Fruit fly (Drosophila melanogaster) whole organism, embryonic: ENCODE measurements around the gene CG14154.

Source experiments
- Asciz ChIP-seq: fragments of 200-800 bp; sonication (Bioruptor generic); optimal IDR thresholded peaks from 2 replicates; lab custom pipeline; 2017; ENCODE audit warnings: missing biosample characterization, mild to moderate bottlenecking, missing genetic modification characterization, missing genetic modification reagents
- Bteb2 ChIP-seq: fragments of 200-800 bp; sonication (Bioruptor generic); optimal IDR thresholded peaks from 2 replicates; lab custom pipeline; 2016; ENCODE audit warnings: missing biosample characterization, missing genetic modification characterization
- CG10543 ChIP-seq: fragments of 200-800 bp; sonication (Bioruptor generic); optimal IDR thresholded peaks from 3 replicates; lab custom pipeline; 2017; ENCODE audit warnings: missing biosample characterization, mild to moderate bottlenecking, missing genetic modification characterization, moderate library complexity
- CG12071 ChIP-seq: fragments of 200-800 bp; sonication (Bioruptor generic); optimal IDR thresholded peaks from 3 replicates; lab custom pipeline; 2018; ENCODE audit warnings: missing biosample characterization, mild to moderate bottlenecking, missing genetic modification characterization
- CG12744 ChIP-seq: fragments of 200-800 bp; sonication (Bioruptor generic); optimal IDR thresholded peaks from 2 replicates; lab custom pipeline; 2016; ENCODE audit warnings: missing biosample characterization, missing genetic modification characterization
- CG13424 ChIP-seq: fragments of 200-800 bp; sonication (Bioruptor generic); optimal IDR thresholded peaks from 2 replicates; lab custom pipeline; 2019; ENCODE audit warnings: missing biosample characterization, mild to moderate bottlenecking, missing genetic modification characterization, moderate library complexity
- CG14014 ChIP-seq: fragments of 200-800 bp; sonication (Bioruptor generic); IDR thresholded peaks from 2 replicates; pipeline ENCODE4 v1.3.6; 2022; ENCODE audit warnings: missing biosample characterization, missing genetic modification characterization
- CG14667 ChIP-seq: fragments of 200-800 bp; sonication (Bioruptor generic); IDR thresholded peaks from 2 replicates; pipeline ENCODE4 v1.3.6; 2022; ENCODE audit warnings: missing biosample characterization, missing genetic modification characterization
- CG14965 ChIP-seq: fragments of 200-800 bp; sonication (Bioruptor generic); optimal IDR thresholded peaks from 2 replicates; lab custom pipeline; 2016; ENCODE audit warnings: missing biosample characterization, missing genetic modification characterization, borderline replicate concordance
- CG15479 ChIP-seq: fragments of 200-800 bp; sonication (Bioruptor generic); optimal IDR thresholded peaks from 3 replicates; lab custom pipeline; 2019; ENCODE audit warnings: missing biosample characterization, mild to moderate bottlenecking, missing genetic modification characterization, moderate library complexity
- CG15696 ChIP-seq: fragments of 200-800 bp; sonication (Bioruptor generic); optimal IDR thresholded peaks from 2 replicates; lab custom pipeline; 2019; ENCODE audit warnings: missing biosample characterization, mild to moderate bottlenecking, missing genetic modification characterization, moderate library complexity
- CG17361 ChIP-seq: fragments of 200-800 bp; sonication (Bioruptor generic); IDR thresholded peaks from 3 replicates; pipeline ENCODE4 v1.3.6; 2022; ENCODE audit warnings: missing biosample characterization, missing genetic modification characterization
- CG17829 ChIP-seq: fragments of 200-800 bp; optimal IDR thresholded peaks from 2 replicates; lab custom pipeline; 2019; ENCODE audit warnings: missing biosample characterization, mild to moderate bottlenecking, missing genetic modification characterization, moderate library complexity
- CG18011 ChIP-seq: fragments of 200-800 bp; sonication (Bioruptor generic); optimal IDR thresholded peaks from 2 replicates; lab custom pipeline; 2017; ENCODE audit warnings: missing biosample characterization, missing genetic modification characterization, mild to moderate bottlenecking, moderate library complexity, missing genotype
- CG18262 ChIP-seq: fragments of 200-800 bp; optimal IDR thresholded peaks from 3 replicates; lab custom pipeline; 2019; ENCODE audit warnings: missing biosample characterization, mild to moderate bottlenecking, missing genetic modification characterization, moderate library complexity
- CG18599 ChIP-seq: fragments of 200-800 bp; sonication (Bioruptor generic); optimal IDR thresholded peaks from 3 replicates; lab custom pipeline; 2017; ENCODE audit warnings: missing biosample characterization, missing genetic modification characterization, mild to moderate bottlenecking, moderate library complexity, missing genetic modification reagents
- CG3847 ChIP-seq: fragments of 200-800 bp; sonication (Bioruptor generic); IDR thresholded peaks from 2 replicates; pipeline ENCODE4 v1.3.6; 2022; ENCODE audit warnings: missing biosample characterization, missing genetic modification characterization
- CG6254 ChIP-seq: fragments of 200-800 bp; sonication (Bioruptor generic); optimal IDR thresholded peaks from 3 replicates; lab custom pipeline; 2017; ENCODE audit warnings: mild to moderate bottlenecking, missing biosample characterization, missing genetic modification reagents, missing genetic modification characterization
- CG8765 ChIP-seq: fragments of 200-800 bp; sonication (Bioruptor generic); IDR thresholded peaks from 2 replicates; pipeline ENCODE4 v1.3.6; 2022; ENCODE audit warnings: missing biosample characterization, missing genetic modification characterization
- Dek ChIP-seq: fragments of 200-800 bp; sonication (Bioruptor generic); optimal IDR thresholded peaks from 3 replicates; lab custom pipeline; 2019; ENCODE audit warnings: missing biosample characterization, mild to moderate bottlenecking, missing genetic modification characterization, moderate library complexity
- H15 ChIP-seq: fragments of 200-800 bp; sonication (Bioruptor generic); IDR thresholded peaks from 3 replicates; pipeline ENCODE4 v1.3.6; 2022; ENCODE audit warnings: missing biosample characterization, missing genetic modification characterization
- HLH3B ChIP-seq: fragments of 200-800 bp; sonication (Bioruptor generic); IDR thresholded peaks from 2 replicates; pipeline ENCODE4 v1.3.6; 2022; ENCODE audit warnings: missing biosample characterization, missing genetic modification characterization
- HLHmδ ChIP-seq: fragments of 200-800 bp; sonication (Bioruptor generic); optimal IDR thresholded peaks from 2 replicates; lab custom pipeline; 2018; ENCODE audit warnings: missing biosample characterization, mild to moderate bottlenecking, missing genetic modification characterization, moderate library complexity
- Hr39 ChIP-seq: fragments of >200 bp; optimal IDR thresholded peaks from 2 replicates; lab custom pipeline; 2017
- Med ChIP-seq: fragments of 200-800 bp; sonication (Bioruptor generic); peaks from one replicate; lab custom pipeline; 2016; ENCODE audit warnings: missing biosample characterization, missing genetic modification characterization, mild to moderate bottlenecking, inconsistent platforms, moderate library complexity
- NFAT ChIP-seq: fragments of 200-800 bp; sonication (Bioruptor generic); IDR thresholded peaks from 2 replicates; pipeline ENCODE4 v1.3.6; 2022; ENCODE audit warnings: missing biosample characterization, missing genetic modification characterization
- Nf-YC ChIP-seq: fragments of 200-800 bp; optimal IDR thresholded peaks from 3 replicates; lab custom pipeline; 2019; ENCODE audit warnings: missing biosample characterization, mild to moderate bottlenecking, missing genetic modification characterization, moderate library complexity
- Sin3A ChIP-seq: fragments of >200 bp; optimal IDR thresholded peaks from 2 replicates; lab custom pipeline; 2018
- Sry-β ChIP-seq: fragments of 200-800 bp; sonication (Bioruptor generic); optimal IDR thresholded peaks from 2 replicates; lab custom pipeline; 2018; ENCODE audit warnings: missing biosample characterization, mild to moderate bottlenecking, missing genetic modification characterization, moderate library complexity
- Ssrp ChIP-seq: fragments of 200-800 bp; sonication (Bioruptor generic); optimal IDR thresholded peaks from 2 replicates; lab custom pipeline; 2018; ENCODE audit warnings: missing biosample characterization, mild to moderate bottlenecking, missing genetic modification characterization, moderate library complexity
- Taf1 ChIP-seq: fragments of 200-800 bp; sonication (Bioruptor generic); IDR thresholded peaks from 2 replicates; pipeline ENCODE4 v1.3.6; 2022; ENCODE audit warnings: missing biosample characterization, missing genetic modification characterization
- ab ChIP-seq: fragments of 200-800 bp; sonication (Bioruptor generic); optimal IDR thresholded peaks from 2 replicates; lab custom pipeline; 2016; ENCODE audit warnings: missing biosample characterization, missing genetic modification characterization
- aop ChIP-seq: fragments of 200-800 bp; sonication (Bioruptor generic); IDR thresholded peaks from 2 replicates; pipeline ENCODE4 v1.3.6; 2022; ENCODE audit warnings: missing biosample characterization, missing genetic modification characterization
- bbx ChIP-seq: fragments of 200-800 bp; sonication (Bioruptor generic); IDR thresholded peaks from 2 replicates; pipeline ENCODE4 v1.3.6; 2022; ENCODE audit warnings: missing biosample characterization, missing genetic modification characterization; ENCODE audit not compliant: partially characterized antibody
- chinmo ChIP-seq: fragments of 200-800 bp; sonication (Bioruptor generic); IDR thresholded peaks from 4 replicates; pipeline ENCODE4 v1.3.6; 2022; ENCODE audit warnings: missing biosample characterization, missing genetic modification characterization; ENCODE audit not compliant: partially characterized antibody
- dm ChIP-seq: fragments of 200-800 bp; sonication (Bioruptor generic); optimal IDR thresholded peaks from 3 replicates; lab custom pipeline; 2016; ENCODE audit warnings: missing biosample characterization, missing genetic modification characterization
- dmrt11E ChIP-seq: fragments of 200-800 bp; sonication (Bioruptor generic); optimal IDR thresholded peaks from 3 replicates; lab custom pipeline; 2018; ENCODE audit warnings: missing biosample characterization, mild to moderate bottlenecking, missing genetic modification characterization, moderate library complexity
- gem ChIP-seq: fragments of 200-800 bp; sonication (Bioruptor generic); optimal IDR thresholded peaks from 2 replicates; lab custom pipeline; 2019; ENCODE audit warnings: missing biosample characterization, mild to moderate bottlenecking, missing genetic modification characterization, moderate library complexity
- gt ChIP-seq: fragments of 200-800 bp; sonication (Bioruptor generic); IDR thresholded peaks from 2 replicates; pipeline ENCODE4 v1.3.6; 2022; ENCODE audit warnings: missing biosample characterization, missing genetic modification characterization
- hb ChIP-seq: fragments of 200-800 bp; sonication (Bioruptor generic); IDR thresholded peaks from 3 replicates; pipeline ENCODE4 v1.3.6; 2022; ENCODE audit warnings: missing biosample characterization, missing genetic modification characterization; ENCODE audit not compliant: partially characterized antibody
- hth ChIP-seq: fragments of >200 bp; optimal IDR thresholded peaks from 2 replicates; lab custom pipeline; 2017; ENCODE audit warnings: inconsistent platforms
- jumu ChIP-seq: fragments of 200-800 bp; sonication (Bioruptor generic); optimal IDR thresholded peaks from 3 replicates; lab custom pipeline; 2016; ENCODE audit warnings: missing biosample characterization, missing genetic modification characterization
- kah ChIP-seq: fragments of 200-800 bp; sonication (Bioruptor generic); optimal IDR thresholded peaks from 2 replicates; lab custom pipeline; 2018; ENCODE audit warnings: missing biosample characterization, mild to moderate bottlenecking, missing genetic modification characterization
- pita ChIP-seq: fragments of 200-800 bp; sonication (Bioruptor generic); optimal IDR thresholded peaks from 2 replicates; lab custom pipeline; 2017; ENCODE audit warnings: missing biosample characterization, mild to moderate bottlenecking, missing genetic modification characterization
- scrt ChIP-seq: fragments of 200-800 bp; sonication (Bioruptor generic); optimal IDR thresholded peaks from 2 replicates; lab custom pipeline; 2018; ENCODE audit warnings: missing biosample characterization, mild to moderate bottlenecking, missing genetic modification characterization, moderate library complexity
- shn ChIP-seq: fragments of 200-800 bp; sonication (Bioruptor generic); optimal IDR thresholded peaks from 3 replicates; lab custom pipeline; 2016; ENCODE audit warnings: missing biosample characterization, missing genetic modification characterization
- sima ChIP-seq: fragments of 200-800 bp; sonication (Bioruptor generic); optimal IDR thresholded peaks from 2 replicates; lab custom pipeline; 2016; ENCODE audit warnings: missing biosample characterization, missing genetic modification characterization
- slbo ChIP-seq: fragments of 200-800 bp; sonication (Bioruptor generic); IDR thresholded peaks from 2 replicates; pipeline ENCODE4 v1.3.6; 2022; ENCODE audit warnings: missing biosample characterization, missing genetic modification characterization
- so ChIP-seq: fragments of 200-800 bp; sonication (Bioruptor generic); IDR thresholded peaks from 3 replicates; pipeline ENCODE4 v1.3.6; 2022; ENCODE audit warnings: missing biosample characterization, missing genetic modification characterization
- stc ChIP-seq: fragments of 200-800 bp; sonication (Bioruptor generic); IDR thresholded peaks from 2 replicates; pipeline ENCODE4 v1.3.6; 2022; ENCODE audit warnings: missing biosample characterization, missing genetic modification characterization
- ttk ChIP-seq: fragments of 200-800 bp; sonication (Bioruptor generic); IDR thresholded peaks from 2 replicates; pipeline ENCODE4 v2.1.2; 2022; ENCODE audit warnings: missing biosample characterization, missing genetic modification characterization
- zfh1 ChIP-seq: fragments of 200-800 bp; sonication (Bioruptor generic); IDR thresholded peaks from 3 replicates; pipeline ENCODE4 v1.3.6; 2022; ENCODE audit warnings: missing biosample characterization, missing genetic modification characterization

Gene CG14154

DNA sequence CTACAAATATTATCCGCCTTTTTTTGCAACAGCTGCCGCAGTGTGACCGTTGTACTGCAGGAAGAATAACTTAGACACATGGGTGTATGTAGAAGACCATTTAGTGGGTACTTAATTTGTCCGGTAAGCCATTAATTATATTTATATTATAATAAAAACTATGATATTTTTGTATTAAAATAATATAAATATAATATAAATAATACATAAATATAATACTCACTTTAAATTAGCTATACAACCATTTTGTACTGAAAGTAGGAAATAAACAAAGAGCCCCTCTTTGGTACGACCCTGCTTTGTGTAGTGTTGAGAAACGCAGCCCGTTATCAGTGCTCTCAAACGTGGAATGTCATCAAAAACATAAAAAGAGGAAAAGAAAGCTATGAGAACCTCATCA is 3.9 kb upstream of the CG14154 start, which contains the start of gene Cnep1r2 (continued):
- TF ChIP-seq HLHmδ (GFP tag; lab: Kevin White, UChicago) = no peak
- TF ChIP-seq jumu (GFP tag; lab: Kevin White, UChicago) = peak; percentile 53
- peak; percentile 95 for TF ChIP-seq stc (GFP tag; lab: Robert Waterston, UW)
- TF ChIP-seq HLH3B (GFP tag; lab: Robert Waterston, UW) = peak; percentile 95
- TF ChIP-seq dm (GFP tag; lab: Kevin White, UChicago) = peak; percentile 1
- peak; percentile 40 for TF ChIP-seq Bteb2 (GFP tag; lab: Kevin White, UChicago)
- peak; percentile 87 for TF ChIP-seq Taf1
- peak; percentile 99 for TF ChIP-seq gem (tag; lab: Kevin White, UChicago)
- peak; percentile 96 for TF ChIP-seq zfh1 (GFP tag; lab: Robert Waterston, UW)
- no peak for TF ChIP-seq CG12744 (GFP tag; lab: Kevin White, UChicago)
- no peak for TF ChIP-seq hth
- peak; percentile 98 for TF ChIP-seq CG13424 (tag; lab: Kevin White, UChicago)
- TF ChIP-seq Ssrp (tag; lab: Kevin White, UChicago) = peak; percentile 98
- TF ChIP-seq chinmo (GFP tag; lab: Robert Waterston, UW) = no peak
- no peak for TF ChIP-seq hb (GFP tag; lab: Robert Waterston, UW)
- TF ChIP-seq Sry-β (GFP tag; lab: Kevin White, UChicago) = peak; percentile 65
- peak; percentile 91 for TF ChIP-seq Nf-YC (tag; lab: Kevin White, UChicago)
- peak; percentile 75 for TF ChIP-seq CG18011 (GFP tag; lab: Kevin White, UChicago)
- peak; percentile 57 for TF ChIP-seq CG12071
- peak; percentile 96 for TF ChIP-seq CG18599
- TF ChIP-seq aop (GFP tag; lab: Robert Waterston, UW) = no peak; the same call in 1 of the 2 replicates
- TF ChIP-seq Sin3A = no peak
- TF ChIP-seq CG17829 (tag; lab: Kevin White, UChicago) = peak; percentile 98
- TF ChIP-seq CG8765 (GFP tag; lab: Robert Waterston, UW) = peak; percentile 89
- peak; percentile 95 for TF ChIP-seq CG14014 (GFP tag; lab: Robert Waterston, UW)
- no peak for TF ChIP-seq pita (GFP tag; lab: Kevin White, UChicago)
- TF ChIP-seq CG15696 (tag; lab: Kevin White, UChicago) = peak; percentile 98
- TF ChIP-seq shn = peak; percentile 59
- no peak for TF ChIP-seq CG14965 (GFP tag; lab: Kevin White, UChicago)
- TF ChIP-seq Dek (tag; lab: Kevin White, UChicago) = peak; percentile 96
- peak; percentile 93 for TF ChIP-seq H15 (GFP tag; lab: Robert Waterston, UW)
- TF ChIP-seq ab (GFP tag; lab: Kevin White, UChicago) = peak; percentile 60
- peak; percentile 95 for TF ChIP-seq CG14667
- TF ChIP-seq CG10543 (GFP tag; lab: Kevin White, UChicago) = peak; percentile 97
- peak; percentile 90 for TF ChIP-seq Asciz (GFP tag; lab: Kevin White, UChicago)
- peak; percentile 95 for TF ChIP-seq ttk (GFP tag; lab: Robert Waterston, UW)
- peak; percentile 75 for TF ChIP-seq CG15479 (GFP tag; lab: Kevin White, UChicago)
- peak; percentile 98 for TF ChIP-seq slbo (GFP tag; lab: Robert Waterston, UW)
- peak; percentile 90 for TF ChIP-seq Med (GFP tag; lab: Kevin White, UChicago)
- TF ChIP-seq dmrt11E (tag; lab: Kevin White, UChicago) = peak; percentile 98
- TF ChIP-seq CG6254 (GFP tag; lab: Kevin White, UChicago) = peak; percentile 88
- peak; percentile 98 for TF ChIP-seq CG17361 (GFP tag; lab: Robert Waterston, UW)
- TF ChIP-seq CG18262 = peak; percentile 98
- TF ChIP-seq NFAT (GFP tag; lab: Robert Waterston, UW) = peak; percentile 95
- TF ChIP-seq bbx (GFP tag; lab: Robert Waterston, UW) = 0 out of 2 replicates have a peak, but pooled peaks have one; percentile 20
- TF ChIP-seq Hr39 = no peak
- TF ChIP-seq sima (GFP tag; lab: Kevin White, UChicago) = no peak
- TF ChIP-seq CG3847 = peak; percentile 98
- TF ChIP-seq so (GFP tag; lab: Robert Waterston, UW) = peak; percentile 93
- TF ChIP-seq gt (GFP tag; lab: Robert Waterston, UW) = peak; percentile 84
- peak; percentile 89 for TF ChIP-seq scrt (GFP tag; lab: Kevin White, UChicago)
- peak; percentile 84 for TF ChIP-seq kah (GFP tag; lab: Kevin White, UChicago)
